Worm (Caenorhabditis elegans) whole organism, late embryonic: Measurements from ENCODE around the gene men-1.

Source experiments
- ceh-48 ChIP-seq: sonication (generic microtip); optimal IDR thresholded peaks from 2 replicates; lab custom pipeline; 2016; ENCODE audit warnings: missing genetic modification characterization, inconsistent platforms, missing compliant biosample characterization
- hlh-13 ChIP-seq: fragments of 200-800 bp; sonication (Bioruptor generic); optimal IDR thresholded peaks from 2 replicates; lab custom pipeline; 2018; ENCODE audit warnings: mild to moderate bottlenecking, missing genetic modification characterization, missing compliant biosample characterization
- pha-2 ChIP-seq: sonication (generic microtip); optimal IDR thresholded peaks from 2 replicates; lab custom pipeline; 2017; ENCODE audit warnings: mild to moderate bottlenecking, missing genetic modification characterization, missing compliant biosample characterization
- pha-4 ChIP-seq: fragments of 150-350 bp; optimal IDR thresholded peaks from 2 replicates; lab custom pipeline; 2018; ENCODE audit warnings: missing biosample characterization, missing genetic modification reagents, missing genetic modification characterization
- rnt-1 ChIP-seq: sonication (generic microtip); optimal IDR thresholded peaks from 2 replicates; lab custom pipeline; 2016; ENCODE audit warnings: missing genetic modification characterization, missing compliant biosample characterization
- tbx-2 ChIP-seq: sonication (generic microtip); optimal IDR thresholded peaks from 2 replicates; lab custom pipeline; 2016; ENCODE audit warnings: missing genetic modification characterization, missing compliant biosample characterization
- unc-86 ChIP-seq: sonication (generic microtip); optimal IDR thresholded peaks from 2 replicates; lab custom pipeline; 2016; ENCODE audit warnings: missing genetic modification characterization, missing compliant biosample characterization

DNA sequence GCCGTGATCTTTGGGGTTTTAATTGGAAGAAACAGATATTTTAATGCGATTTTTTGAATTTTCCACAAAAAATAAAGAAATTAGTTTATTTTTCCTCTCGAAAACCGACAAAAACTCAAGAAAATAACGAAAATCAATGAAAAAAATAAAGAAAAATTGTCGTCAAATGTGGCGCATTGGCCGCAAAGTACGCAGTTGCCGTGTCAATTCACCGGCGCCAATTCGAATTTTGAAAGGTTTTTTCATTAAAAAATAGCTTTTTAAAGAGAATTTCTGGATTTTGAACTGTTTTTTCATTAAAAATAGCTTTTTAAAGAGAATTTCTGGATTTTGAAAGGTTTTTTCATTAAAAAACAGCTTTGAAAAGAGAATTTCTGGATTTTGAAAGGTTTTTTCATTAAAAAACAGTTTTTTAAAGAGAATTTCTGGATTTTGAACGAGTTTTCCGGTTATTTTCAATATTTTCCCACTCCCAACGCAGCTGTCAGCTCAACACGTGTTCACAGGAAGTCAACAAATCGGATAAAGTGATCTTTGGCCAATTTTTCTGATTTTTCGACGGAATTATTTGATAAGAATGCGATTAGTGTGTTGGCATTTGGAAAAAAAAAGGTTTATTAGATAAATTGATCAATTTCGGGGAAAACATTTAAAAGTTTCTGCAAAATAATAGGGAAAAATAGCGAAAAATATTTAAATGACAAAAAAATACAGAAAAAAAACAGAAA lies 619 bp upstream of the men-1 start:
- TF ChIP-seq unc-86 (no peak), tbx-2 (tag; lab: Kevin White, UChicago) (no peak), pha-2 (tag; lab: Kevin White, UChicago) (no peak), hlh-13 (no peak), pha-4 (tag; lab: Kevin White, UChicago) (no peak), ceh-48 (no peak), rnt-1 (tag; lab: Kevin White, UChicago) (no peak)
